Fruit fly (Drosophila melanogaster) whole organism, embryonic: ENCODE measurements around the gene CG2278.

Experiments
- Aef1 ChIP-seq: fragments of 200-800 bp; sonication (Bioruptor generic); IDR thresholded peaks from 3 replicates; pipeline ENCODE4 v1.3.6; 2022; ENCODE audit warnings: missing biosample characterization, missing genetic modification characterization
- CG10209 ChIP-seq: fragments of 200-800 bp; sonication (Bioruptor generic); optimal IDR thresholded peaks from 3 replicates; lab custom pipeline; 2017; ENCODE audit warnings: missing biosample characterization, mild to moderate bottlenecking, missing genetic modification characterization, missing genetic modification reagents
- CG11093 ChIP-seq: fragments of 200-800 bp; sonication (Bioruptor generic); IDR thresholded peaks from 3 replicates; pipeline ENCODE4 v1.3.6; 2022; ENCODE audit warnings: missing biosample characterization, missing genetic modification characterization
- CG11504 ChIP-seq: fragments of 200-800 bp; sonication (Bioruptor generic); optimal IDR thresholded peaks from 3 replicates; lab custom pipeline; 2019; ENCODE audit warnings: missing biosample characterization, mild to moderate bottlenecking, missing genetic modification characterization, moderate library complexity
- CG12744 ChIP-seq: fragments of 200-800 bp; sonication (Bioruptor generic); optimal IDR thresholded peaks from 2 replicates; lab custom pipeline; 2016; ENCODE audit warnings: missing biosample characterization, missing genetic modification characterization
- CG13624 ChIP-seq: fragments of 200-800 bp; sonication (Bioruptor generic); optimal IDR thresholded peaks from 2 replicates; lab custom pipeline; 2016; ENCODE audit warnings: missing biosample characterization, missing genetic modification characterization
- CG14014 ChIP-seq: fragments of 200-800 bp; sonication (Bioruptor generic); IDR thresholded peaks from 2 replicates; pipeline ENCODE4 v1.3.6; 2022; ENCODE audit warnings: missing biosample characterization, missing genetic modification characterization
- CG15011 ChIP-seq: fragments of 200-800 bp; sonication (Bioruptor generic); optimal IDR thresholded peaks from 3 replicates; lab custom pipeline; 2018; ENCODE audit warnings: missing biosample characterization, mild to moderate bottlenecking, missing genetic modification characterization
- CG15514 ChIP-seq: fragments of 200-800 bp; sonication (Bioruptor generic); optimal IDR thresholded peaks from 3 replicates; lab custom pipeline; 2017; ENCODE audit warnings: missing biosample characterization, missing genetic modification characterization, mild to moderate bottlenecking, moderate library complexity, missing genetic modification reagents
- CG15696 ChIP-seq: fragments of 200-800 bp; sonication (Bioruptor generic); optimal IDR thresholded peaks from 2 replicates; lab custom pipeline; 2019; ENCODE audit warnings: missing biosample characterization, mild to moderate bottlenecking, missing genetic modification characterization, moderate library complexity
- CG1647 ChIP-seq: fragments of 200-800 bp; sonication (Bioruptor generic); optimal IDR thresholded peaks from 3 replicates; lab custom pipeline; 2016; ENCODE audit warnings: missing biosample characterization, missing genetic modification characterization
- CG17359 ChIP-seq: fragments of 200-800 bp; sonication (Bioruptor generic); optimal IDR thresholded peaks from 3 replicates; lab custom pipeline; 2018; ENCODE audit warnings: missing biosample characterization, mild to moderate bottlenecking, missing genetic modification characterization, moderate library complexity
- CG32532 ChIP-seq: fragments of 200-800 bp; sonication (Bioruptor generic); IDR thresholded peaks from 2 replicates; pipeline ENCODE4 v1.3.6; 2022; ENCODE audit warnings: missing biosample characterization, missing genetic modification characterization
- CG32767 ChIP-seq: fragments of 200-800 bp; sonication (Bioruptor generic); IDR thresholded peaks from 2 replicates; pipeline ENCODE4 v1.3.6; 2022; ENCODE audit warnings: missing biosample characterization, missing genetic modification characterization
- CG3407 ChIP-seq: fragments of 200-800 bp; sonication (Bioruptor generic); optimal IDR thresholded peaks from 2 replicates; lab custom pipeline; 2018; ENCODE audit warnings: missing biosample characterization, mild to moderate bottlenecking, missing genetic modification characterization
- CG3838 ChIP-seq: fragments of 200-800 bp; sonication (Bioruptor generic); optimal IDR thresholded peaks from 3 replicates; lab custom pipeline; 2016; ENCODE audit warnings: missing biosample characterization, missing genetic modification characterization
- CG42726 ChIP-seq: fragments of 200-800 bp; sonication (Bioruptor generic); IDR thresholded peaks from 2 replicates; pipeline ENCODE4 v1.3.6; 2022; ENCODE audit warnings: missing biosample characterization, missing genetic modification characterization; ENCODE audit not compliant: partially characterized antibody
- CG6683 ChIP-seq: fragments of 200-800 bp; sonication (Bioruptor generic); optimal IDR thresholded peaks from 2 replicates; lab custom pipeline; 2017; ENCODE audit warnings: missing biosample characterization, mild to moderate bottlenecking, missing genetic modification characterization, missing genetic modification reagents
- CG7271 ChIP-seq: fragments of 200-800 bp; sonication (Bioruptor generic); optimal IDR thresholded peaks from 2 replicates; lab custom pipeline; 2018; ENCODE audit warnings: missing biosample characterization, mild to moderate bottlenecking, missing genetic modification characterization, moderate library complexity
- CG7745 ChIP-seq: fragments of 200-800 bp; sonication (Bioruptor generic); optimal IDR thresholded peaks from 2 replicates; lab custom pipeline; 2018; ENCODE audit warnings: missing biosample characterization, mild to moderate bottlenecking, missing genetic modification characterization, moderate library complexity
- CG7987 ChIP-seq: fragments of 200-800 bp; sonication (Bioruptor generic); optimal IDR thresholded peaks from 2 replicates; lab custom pipeline; 2018; ENCODE audit warnings: missing biosample characterization, mild to moderate bottlenecking, missing genetic modification characterization, moderate library complexity
- CG9876 ChIP-seq: fragments of 200-800 bp; sonication (Bioruptor generic); optimal IDR thresholded peaks from 2 replicates; lab custom pipeline; 2016; ENCODE audit warnings: missing biosample characterization, missing genetic modification characterization
- Dad ChIP-seq: fragments of 200-800 bp; sonication (Bioruptor generic); optimal IDR thresholded peaks from 3 replicates; lab custom pipeline; 2016; ENCODE audit warnings: missing biosample characterization, missing genetic modification characterization
- Dbx ChIP-seq: fragments of 200-800 bp; sonication (Bioruptor generic); IDR thresholded peaks from 3 replicates; pipeline ENCODE4 v1.3.6; 2022; ENCODE audit warnings: missing biosample characterization, missing genetic modification characterization
- E2f2 ChIP-seq: fragments of 200-800 bp; sonication (Bioruptor generic); IDR thresholded peaks from 2 replicates; pipeline ENCODE4 v1.3.6; 2022; ENCODE audit warnings: missing biosample characterization, missing genetic modification characterization
- Ets65A ChIP-seq: fragments of 200-800 bp; sonication (Bioruptor generic); peaks from one replicate; lab custom pipeline; 2016; ENCODE audit warnings: missing biosample characterization, missing genetic modification characterization
- Fer2 ChIP-seq: fragments of 200-800 bp; sonication (Bioruptor generic); optimal IDR thresholded peaks from 2 replicates; lab custom pipeline; 2018; ENCODE audit warnings: missing biosample characterization, mild to moderate bottlenecking, missing genetic modification characterization, moderate library complexity
- Gsc ChIP-seq: fragments of 200-800 bp; sonication (Bioruptor generic); IDR thresholded peaks from 2 replicates; pipeline ENCODE4 v1.3.6; 2022; ENCODE audit warnings: missing biosample characterization, missing genetic modification characterization
- H15 ChIP-seq: fragments of 200-800 bp; sonication (Bioruptor generic); IDR thresholded peaks from 3 replicates; pipeline ENCODE4 v1.3.6; 2022; ENCODE audit warnings: missing biosample characterization, missing genetic modification characterization
- HLH54F ChIP-seq: fragments of 200-800 bp; sonication (Bioruptor generic); optimal IDR thresholded peaks from 3 replicates; lab custom pipeline; 2016; ENCODE audit warnings: missing biosample characterization, missing genetic modification characterization
- Pdp1 ChIP-seq, 2 experiments: fragments of 200-800 bp; sonication (Bioruptor generic); optimal IDR thresholded peaks; 3 replicates each; lab custom pipeline; 2016; ENCODE audit warnings: missing biosample characterization in 2 of 2, missing genetic modification characterization in 2 of 2, mild to moderate bottlenecking in 1 of 2, moderate library complexity in 1 of 2
- YL-1 ChIP-seq: fragments of 200-800 bp; sonication (Bioruptor generic); optimal IDR thresholded peaks from 3 replicates; lab custom pipeline; 2017; ENCODE audit warnings: missing biosample characterization, mild to moderate bottlenecking, missing genetic modification characterization
- abd-A ChIP-seq: fragments of 200-800 bp; sonication (Bioruptor generic); optimal IDR thresholded peaks from 3 replicates; lab custom pipeline; 2019; ENCODE audit warnings: missing biosample characterization, mild to moderate bottlenecking, missing genetic modification characterization, moderate library complexity
- cg ChIP-seq: fragments of 200-800 bp; sonication (Bioruptor generic); optimal IDR thresholded peaks from 3 replicates; lab custom pipeline; 2019; ENCODE audit warnings: missing biosample characterization, mild to moderate bottlenecking, missing genetic modification characterization, moderate library complexity
- da ChIP-seq: fragments of 200-800 bp; sonication (Bioruptor generic); optimal IDR thresholded peaks from 2 replicates; lab custom pipeline; 2016; ENCODE audit warnings: missing biosample characterization, missing genetic modification characterization
- fd64A ChIP-seq: fragments of 200-800 bp; sonication (Bioruptor generic); optimal IDR thresholded peaks from 3 replicates; lab custom pipeline; 2018; ENCODE audit warnings: missing biosample characterization, mild to moderate bottlenecking, missing genetic modification characterization
- fd96Cb ChIP-seq: fragments of 200-800 bp; sonication (Bioruptor generic); optimal IDR thresholded peaks from 2 replicates; lab custom pipeline; 2018; ENCODE audit warnings: missing biosample characterization, mild to moderate bottlenecking, missing genetic modification characterization, moderate library complexity
- gem ChIP-seq: fragments of 200-800 bp; sonication (Bioruptor generic); optimal IDR thresholded peaks from 2 replicates; lab custom pipeline; 2019; ENCODE audit warnings: missing biosample characterization, mild to moderate bottlenecking, missing genetic modification characterization, moderate library complexity
- inv ChIP-seq: fragments of 200-800 bp; sonication (Bioruptor generic); IDR thresholded peaks from 2 replicates; pipeline ENCODE4 v1.3.6; 2022; ENCODE audit warnings: missing biosample characterization, missing genetic modification characterization; ENCODE audit not compliant: partially characterized antibody
- lola ChIP-seq, 3 experiments: fragments of >200 bp in 2 of 3; fragments of 200-800 bp in 1 of 3; sonication (Bioruptor generic) in 1 of 3; optimal IDR thresholded peaks; 2 replicates each; lab custom pipeline; 2017 to 2019; ENCODE audit warnings: missing biosample characterization in 3 of 3, missing genetic modification characterization in 3 of 3, mild to moderate bottlenecking in 1 of 3, moderate library complexity in 1 of 3
- nom ChIP-seq: fragments of 200-800 bp; sonication (Bioruptor generic); optimal IDR thresholded peaks from 2 replicates; lab custom pipeline; 2017; ENCODE audit warnings: missing biosample characterization, missing genetic modification characterization, mild to moderate bottlenecking, moderate library complexity, missing genetic modification reagents
- odd ChIP-seq: fragments of 200-800 bp; sonication (Bioruptor generic); optimal IDR thresholded peaks from 2 replicates; lab custom pipeline; 2017; ENCODE audit warnings: missing biosample characterization, mild to moderate bottlenecking, missing genetic modification characterization
- onecut ChIP-seq: fragments of 200-800 bp; sonication (Bioruptor generic); IDR thresholded peaks from 2 replicates; pipeline ENCODE4 v1.3.6; 2022; ENCODE audit warnings: missing biosample characterization, missing genetic modification characterization
- pfk ChIP-seq: fragments of 200-800 bp; sonication (Bioruptor generic); optimal IDR thresholded peaks from 2 replicates; lab custom pipeline; 2018; ENCODE audit warnings: missing biosample characterization, mild to moderate bottlenecking, missing genetic modification characterization, moderate library complexity
- rib ChIP-seq: fragments of 200-800 bp; sonication (Bioruptor generic); IDR thresholded peaks from 2 replicates; pipeline ENCODE4 v1.3.6; 2022; ENCODE audit warnings: missing biosample characterization, missing genetic modification characterization
- scrt ChIP-seq: fragments of 200-800 bp; sonication (Bioruptor generic); optimal IDR thresholded peaks from 2 replicates; lab custom pipeline; 2018; ENCODE audit warnings: missing biosample characterization, mild to moderate bottlenecking, missing genetic modification characterization, moderate library complexity
- stwl ChIP-seq: fragments of 200-800 bp; sonication (Bioruptor generic); optimal IDR thresholded peaks from 3 replicates; lab custom pipeline; 2018; ENCODE audit warnings: missing biosample characterization, mild to moderate bottlenecking, missing genetic modification characterization, moderate library complexity
- trem ChIP-seq: fragments of 200-800 bp; optimal IDR thresholded peaks from 3 replicates; lab custom pipeline; 2019; ENCODE audit warnings: missing biosample characterization, mild to moderate bottlenecking, missing genetic modification characterization, moderate library complexity
- wdn ChIP-seq: fragments of 200-800 bp; sonication (Bioruptor generic); IDR thresholded peaks from 2 replicates; pipeline ENCODE4 v1.3.6; 2022; ENCODE audit warnings: missing biosample characterization, missing genetic modification characterization

CG2278 gene

DNA sequence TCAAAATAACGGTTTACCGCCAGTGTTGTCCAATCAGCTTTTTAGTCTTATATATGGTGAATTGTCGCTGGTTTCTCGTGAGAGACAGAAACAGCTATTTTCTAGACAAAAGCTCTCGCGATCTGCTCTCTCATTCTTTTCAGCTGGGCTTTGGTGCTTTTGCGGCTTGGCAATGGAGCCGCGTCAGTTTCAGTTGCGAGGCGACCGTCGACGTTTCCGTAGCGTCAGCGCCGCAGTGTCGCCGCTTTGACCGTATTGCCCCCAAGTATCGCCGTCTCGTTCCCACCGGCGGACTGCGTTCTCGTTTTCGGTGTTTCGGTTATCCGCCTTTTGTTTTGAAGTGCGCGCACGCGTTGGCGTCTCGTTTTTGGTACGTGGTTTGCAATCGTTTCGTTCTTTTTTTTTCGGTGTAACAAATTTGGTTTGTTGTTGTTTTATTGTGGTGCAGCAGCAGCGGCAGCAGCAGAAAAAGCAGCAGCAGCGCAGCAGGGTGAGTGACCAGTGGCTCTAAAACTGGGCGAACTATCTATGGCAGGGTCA lies 23.0 kb upstream of the CG2278 start (continued):
- no peak for TF ChIP-seq CG1647 (GFP tag; lab: Kevin White, UChicago)
- 0 out of 3 replicates have a peak, but pooled peaks have one; percentile 29 for TF ChIP-seq CG11093 (GFP tag; lab: Robert Waterston, UW)
- TF ChIP-seq pfk (GFP tag; lab: Kevin White, UChicago), result no peak
- peak; percentile 20; the same call in 1 of the 2 replicates for TF ChIP-seq wdn (GFP tag; lab: Robert Waterston, UW)
- peak; percentile 52 for TF ChIP-seq CG15514 (GFP tag; lab: Kevin White, UChicago)
- no peak for TF ChIP-seq da (GFP tag; lab: Kevin White, UChicago)
- no peak for TF ChIP-seq CG17359 (tag; lab: Kevin White, UChicago)
- no peak for TF ChIP-seq CG10209 (GFP tag; lab: Kevin White, UChicago)
- peak; percentile 38 for TF ChIP-seq nom (GFP tag; lab: Kevin White, UChicago)
- no peak for TF ChIP-seq CG9876
- TF ChIP-seq Gsc (GFP tag; lab: Robert Waterston, UW), result no peak
- TF ChIP-seq onecut, result peak; percentile 48; the same call in 1 of the 2 replicates
- no peak for TF ChIP-seq Ets65A (GFP tag; lab: Kevin White, UChicago)
- peak; percentile 30; the same call in 1 of the 3 replicates for TF ChIP-seq Dbx (GFP tag; lab: Robert Waterston, UW)
- TF ChIP-seq CG6683, result no peak
- no peak for TF ChIP-seq fd96Cb (tag; lab: Kevin White, UChicago)
- no peak for TF ChIP-seq CG7271 (tag; lab: Kevin White, UChicago)
- peak; percentile 6 for TF ChIP-seq abd-A (tag; lab: Kevin White, UChicago)
- TF ChIP-seq cg, result no peak
- TF ChIP-seq Dad, result no peak
- no peak for TF ChIP-seq scrt (GFP tag; lab: Kevin White, UChicago)
- no peak for TF ChIP-seq CG3838 (GFP tag; lab: Kevin White, UChicago)
- peak; percentile 34 for TF ChIP-seq CG7987 (GFP tag; lab: Kevin White, UChicago)
- TF ChIP-seq CG11504 (tag; lab: Kevin White, UChicago), result peak; percentile 11
- no peak for TF ChIP-seq fd64A (GFP tag; lab: Kevin White, UChicago)
- 0 out of 2 replicates have a peak, but pooled peaks have one; percentile 28 for TF ChIP-seq CG14014
- TF ChIP-seq CG7745 (tag; lab: Kevin White, UChicago), result no peak
- TF ChIP-seq CG15011, result no peak
- TF ChIP-seq trem (tag; lab: Kevin White, UChicago), result no peak
- no peak for TF ChIP-seq CG42726
- peak; percentile 45; the same call in 1 of the 2 replicates for TF ChIP-seq rib
- TF ChIP-seq CG3407 (GFP tag; lab: Kevin White, UChicago), result no peak
- TF ChIP-seq E2f2 (GFP tag; lab: Robert Waterston, UW), result 0 out of 2 replicates have a peak, but pooled peaks have one; percentile 9
- TF ChIP-seq lola (GFP tag; optimal IDR thresholded peaks at IDR 0.05; lab: Kevin White, UChicago), result no peak
- no peak for TF ChIP-seq Fer2 (tag; lab: Kevin White, UChicago)
- TF ChIP-seq YL-1 (GFP tag; lab: Kevin White, UChicago), result no peak
- peak; percentile 51 for TF ChIP-seq CG13624
- 0 out of 3 replicates have a peak, but pooled peaks have one; percentile 24 for TF ChIP-seq H15 (GFP tag; lab: Robert Waterston, UW)
- no peak for TF ChIP-seq inv (GFP tag; lab: Robert Waterston, UW)
- no peak for TF ChIP-seq odd (GFP tag; lab: Kevin White, UChicago)
- TF ChIP-seq HLH54F (GFP tag; lab: Kevin White, UChicago), result no peak
- no peak for TF ChIP-seq CG12744 (GFP tag; lab: Kevin White, UChicago)
- TF ChIP-seq gem (tag; lab: Kevin White, UChicago), result no peak
- TF ChIP-seq Aef1 (GFP tag; lab: Robert Waterston, UW), result peak; percentile 43; the same call in 2 of the 3 replicates
- TF ChIP-seq CG32767, result no peak
- TF ChIP-seq CG15696, result no peak
- peak in 1 of 2 experiments; percentile 19 for TF ChIP-seq Pdp1 (GFP tag; optimal IDR thresholded peaks at IDR 0.05; lab: Kevin White, UChicago)
- 0 out of 2 replicates have a peak, but pooled peaks have one; percentile 30 for TF ChIP-seq CG32532
- no peak for TF ChIP-seq stwl (tag; lab: Kevin White, UChicago)
